Fruit fly (Drosophila melanogaster): ENCODE results near the gene CG12111.

DNA sequence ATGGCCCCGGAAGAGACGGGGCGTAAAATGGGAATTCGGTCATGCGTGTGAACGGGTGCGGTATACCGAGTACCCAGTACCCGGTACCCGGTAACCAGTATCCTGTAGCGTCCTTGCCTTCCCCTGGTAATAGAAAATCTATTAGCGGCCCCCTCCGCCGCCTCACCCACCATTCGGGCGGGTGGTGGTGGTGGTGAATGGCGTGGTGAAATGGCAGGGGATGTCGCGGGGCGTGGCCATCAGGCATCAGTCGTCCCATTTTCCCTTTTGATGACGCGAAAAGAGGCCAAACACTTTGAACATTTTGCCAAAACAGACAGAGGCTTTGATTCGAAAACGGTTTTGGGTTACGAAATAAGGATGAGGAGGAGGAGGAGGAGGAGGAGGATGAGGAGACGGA, 37.2 kb upstream of the CG12111 start:
- TF ChIP-seq ttk (optimal IDR thresholded peaks at IDR 0.05) = no peak
- no peak for TF ChIP-seq Sin3A (optimal IDR thresholded peaks at IDR 0.05)
- TF ChIP-seq psq (optimal IDR thresholded peaks at IDR 0.05) = no peak
- no peak for TF ChIP-seq h (optimal IDR thresholded peaks at IDR 0.05)

Measured in Kc167 (cell line).